Fruit fly (Drosophila melanogaster): ENCODE results near the gene crp.

DNA sequence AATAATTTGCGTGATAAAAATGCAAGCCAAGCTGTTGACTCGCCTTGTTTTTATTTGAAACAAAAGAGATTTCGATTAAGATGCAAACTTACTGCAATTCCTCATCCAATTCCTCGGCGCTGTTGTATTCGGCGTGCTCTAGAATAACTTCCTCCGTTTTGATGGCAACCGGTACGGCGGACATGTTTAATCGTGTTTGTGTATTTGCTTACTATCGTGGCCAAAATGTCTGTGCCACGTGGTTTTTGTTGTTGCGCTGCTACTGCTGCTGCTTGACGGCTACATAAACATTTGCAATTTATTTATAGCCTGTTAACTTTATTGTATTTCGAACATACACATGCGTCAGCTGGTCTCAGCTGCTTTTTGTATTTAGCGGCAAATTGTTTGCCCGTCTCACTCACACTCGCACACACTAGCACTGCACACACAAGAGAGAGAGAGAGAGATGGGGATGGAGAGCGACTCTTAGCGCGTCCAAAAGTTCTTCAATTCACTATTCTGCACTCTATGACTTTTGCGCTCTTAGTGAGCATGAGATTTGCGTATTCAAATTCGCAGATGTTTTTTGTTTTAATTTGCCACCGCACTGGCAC lies 426 bp downstream of the crp start:
- TF ChIP-seq sage (GFP tag; optimal IDR thresholded peaks at IDR 0.05) (no peak), foxo (GFP tag; optimal IDR thresholded peaks at IDR 0.05) (no peak), dsf (GFP tag; optimal IDR thresholded peaks at IDR 0.05; ENCODE audit: borderline replicate concordance) (no peak), Hr83 (GFP tag; optimal IDR thresholded peaks at IDR 0.05; ENCODE audit: poor library complexity, severe bottlenecking) (no peak), Rel (GFP tag; optimal IDR thresholded peaks at IDR 0.05) (no peak), Rel (tag; optimal IDR thresholded peaks at IDR 0.05) (no peak), h (GFP tag; optimal IDR thresholded peaks at IDR 0.05) (no peak), psq (GFP tag; optimal IDR thresholded peaks at IDR 0.05) (no peak), jim (GFP tag; optimal IDR thresholded peaks at IDR 0.05) (no peak), CG9705 (GFP tag; optimal IDR thresholded peaks at IDR 0.05) (no peak), Myc (optimal IDR thresholded peaks at IDR 0.05) (no peak)

All from whole organism, wandering third instar larva.